Worm (Caenorhabditis elegans): ENCODE results near the gene F10C1.8.

- TF ChIP-seq R02D3.7 (tag; optimal IDR thresholded peaks at IDR 0.05) = no peak
- TF ChIP-seq snpc-4 (tag; optimal IDR thresholded peaks at IDR 0.05) = no peak
- no peak for TF ChIP-seq php-3 (GFP tag; IDR thresholded peaks at IDR 0.05)
- TF ChIP-seq dve-1 (tag; optimal IDR thresholded peaks at IDR 0.05; ENCODE audit: insufficient read depth) = no peak
- no peak for TF ChIP-seq nhr-11 (tag; optimal IDR thresholded peaks at IDR 0.05)
- no peak for TF ChIP-seq fos-1 (tag; optimal IDR thresholded peaks at IDR 0.05)
- peak in 1 of 2 experiments; percentile 35 for TF ChIP-seq unc-62 (GFP tag; optimal IDR thresholded peaks at IDR 0.05 in 1 of 2)
- TF ChIP-seq unc-62 (tag; optimal IDR thresholded peaks at IDR 0.05) = no peak
- no peak for TF ChIP-seq F49E8.2 (tag; optimal IDR thresholded peaks at IDR 0.05; ENCODE audit: borderline replicate concordance)
- TF ChIP-seq sdz-12 (GFP tag; optimal IDR thresholded peaks at IDR 0.05) = no peak
- TF ChIP-seq pha-4 (GFP tag; IDR thresholded peaks at IDR 0.05) = no peak
- TF ChIP-seq pha-4 (tag; optimal IDR thresholded peaks at IDR 0.05) = no peak
- peak; percentile 10 for TF ChIP-seq fkh-10 (GFP tag; optimal IDR thresholded peaks at IDR 0.05)
Measured at ce11 chrII:5727707-5728106, 26.6 kb upstream of the F10C1.8 start, which contains the start of gene rab-3.
